Worm (Caenorhabditis elegans) whole organism, young adult: ENCODE measurements around the gene F41C6.6.

Experiments
- B0019.2 ChIP-seq: fragments of 200-800 bp; sonication (Bioruptor generic); conservative IDR thresholded peaks from 2 replicates; pipeline ENCODE4 v1.3.6; 2022; ENCODE audit warnings: missing genetic modification reagents, missing genetic modification characterization, missing compliant biosample characterization
- B0261.1 ChIP-seq: sonication (generic microtip); optimal IDR thresholded peaks from 2 replicates; lab custom pipeline; 2016; ENCODE audit warnings: mild to moderate bottlenecking, missing genetic modification characterization, moderate library complexity, missing compliant biosample characterization
- B0336.3 ChIP-seq: fragments of 200-800 bp; sonication (Bioruptor generic); IDR thresholded peaks from 2 replicates; pipeline ENCODE4 v1.3.6; 2022; ENCODE audit warnings: missing genetic modification characterization, missing compliant biosample characterization
- C06A6.2 ChIP-seq: fragments of 200-800 bp; sonication (Bioruptor generic); conservative IDR thresholded peaks from 2 replicates; pipeline ENCODE4 v1.3.6; 2022; ENCODE audit warnings: missing genetic modification characterization, missing compliant biosample characterization
- F33H1.4 ChIP-seq: fragments of 200-800 bp; sonication (Bioruptor generic); IDR thresholded peaks from 2 replicates; pipeline ENCODE4 v1.3.6; 2022; ENCODE audit warnings: missing genetic modification reagents, missing genetic modification characterization, missing compliant biosample characterization
- F37B4.10 ChIP-seq: fragments of 200-800 bp; sonication (Bioruptor generic); IDR thresholded peaks from 2 replicates; pipeline ENCODE4 v1.3.6; 2022; ENCODE audit warnings: missing genetic modification characterization, missing compliant biosample characterization
- F39B2.1 ChIP-seq: fragments of 200-800 bp; sonication (Bioruptor generic); IDR thresholded peaks from 2 replicates; pipeline ENCODE4 v1.3.6; 2022; ENCODE audit warnings: missing genetic modification reagents, missing genetic modification characterization, missing compliant biosample characterization
- F52B5.7 ChIP-seq: sonication (generic microtip); optimal IDR thresholded peaks from 2 replicates; lab custom pipeline; 2016; ENCODE audit warnings: mild to moderate bottlenecking, missing genetic modification characterization, missing compliant biosample characterization
- K12H6.12 ChIP-seq: fragments of 200-800 bp; sonication (Bioruptor generic); optimal IDR thresholded peaks from 2 replicates; lab custom pipeline; 2018; ENCODE audit warnings: mild to moderate bottlenecking, missing genetic modification characterization, missing compliant biosample characterization
- T07F8.4 ChIP-seq: sonication (generic microtip); optimal IDR thresholded peaks from 2 replicates; lab custom pipeline; 2016; ENCODE audit warnings: mild to moderate bottlenecking, missing genetic modification characterization, moderate library complexity, missing compliant biosample characterization
- Y53F4B.3 ChIP-seq: fragments of 200-800 bp; sonication (Bioruptor generic); IDR thresholded peaks from 2 replicates; pipeline ENCODE4 v1.3.6; 2022; ENCODE audit warnings: missing genetic modification reagents, missing genetic modification characterization, missing compliant biosample characterization
- ZK185.1 ChIP-seq: sonication (generic microtip); optimal IDR thresholded peaks from 2 replicates; lab custom pipeline; 2016; ENCODE audit warnings: mild to moderate bottlenecking, missing genetic modification characterization, missing compliant biosample characterization; ENCODE audit not compliant: poor library complexity, severe bottlenecking
- ama-1 ChIP-seq, 3 experiments: fragments of 150-350 bp in 1 of 3; sonication (generic microtip) in 2 of 3; optimal IDR thresholded peaks; 2 replicates each; lab custom pipeline; 2014 to 2018; ENCODE audit warnings: missing biosample characterization in 2 of 3, missing genetic modification characterization in 2 of 3, missing genetic modification reagents in 2 of 3
- attf-5 ChIP-seq: fragments of 200-800 bp; sonication (Bioruptor generic); optimal IDR thresholded peaks from 2 replicates; lab custom pipeline; 2018; ENCODE audit warnings: mild to moderate bottlenecking, missing genetic modification characterization, missing compliant biosample characterization
- cebp-1 ChIP-seq, 2 experiments: fragments of 200-800 bp in 1 of 2; sonication (Bioruptor generic) in 1 of 2; sonication (generic microtip) in 1 of 2; IDR thresholded peaks in 1 of 2; optimal IDR thresholded peaks in 1 of 2; 2 replicates each; pipeline versions ENCODE4 v1.3.6 to Lab custom; 2017 to 2022; ENCODE audit warnings: missing compliant biosample characterization in 2 of 2, missing genetic modification characterization in 2 of 2, mild to moderate bottlenecking in 1 of 2, missing genetic modification reagents in 1 of 2, moderate library complexity in 1 of 2
- ceh-27 ChIP-seq: fragments of 200-800 bp; sonication (Bioruptor generic); optimal IDR thresholded peaks from 2 replicates; lab custom pipeline; 2018; ENCODE audit warnings: mild to moderate bottlenecking, missing genetic modification characterization, moderate library complexity, missing compliant biosample characterization
- ceh-40 ChIP-seq: fragments of 200-800 bp; sonication (Bioruptor generic); IDR thresholded peaks from 2 replicates; pipeline ENCODE4 v1.3.6; 2022; ENCODE audit warnings: missing genetic modification characterization, missing compliant biosample characterization
- ceh-79 ChIP-seq: sonication (generic microtip); optimal IDR thresholded peaks from 2 replicates; lab custom pipeline; 2017; ENCODE audit warnings: mild to moderate bottlenecking, missing genetic modification characterization, missing compliant biosample characterization
- chd-7 ChIP-seq: sonication (generic microtip); optimal IDR thresholded peaks from 2 replicates; lab custom pipeline; 2016; ENCODE audit warnings: mild to moderate bottlenecking, missing genetic modification characterization, moderate library complexity, missing compliant biosample characterization
- dox-1 ChIP-seq: fragments of 200-800 bp; sonication (Bioruptor generic); IDR thresholded peaks from 2 replicates; pipeline ENCODE4 v1.3.6; 2022; ENCODE audit warnings: missing genetic modification reagents, missing genetic modification characterization, missing compliant biosample characterization
- dpff-1 ChIP-seq: sonication (generic microtip); optimal IDR thresholded peaks from 2 replicates; lab custom pipeline; 2017; ENCODE audit warnings: mild to moderate bottlenecking, missing genetic modification characterization, missing compliant biosample characterization
- egrh-3 ChIP-seq: fragments of 200-800 bp; sonication (Bioruptor generic); IDR thresholded peaks from 2 replicates; pipeline ENCODE4 v1.3.6; 2022; ENCODE audit warnings: missing genetic modification reagents, missing genetic modification characterization, missing compliant biosample characterization
- ekl-4 ChIP-seq: fragments of 200-800 bp; sonication (Bioruptor generic); IDR thresholded peaks from 2 replicates; pipeline ENCODE4 v1.3.6; 2022; ENCODE audit warnings: missing genetic modification reagents, missing genetic modification characterization, missing compliant biosample characterization
- fkh-3 ChIP-seq: sonication (generic microtip); optimal IDR thresholded peaks from 2 replicates; lab custom pipeline; 2016; ENCODE audit warnings: mild to moderate bottlenecking, missing genetic modification characterization, missing compliant biosample characterization
- him-1 ChIP-seq: sonication (generic microtip); optimal IDR thresholded peaks from 2 replicates; lab custom pipeline; 2016; ENCODE audit warnings: missing genotype, missing genetic modification reagents, missing genetic modification characterization, missing compliant biosample characterization
- hlh-12 ChIP-seq: sonication (generic microtip); optimal IDR thresholded peaks from 2 replicates; lab custom pipeline; 2016; ENCODE audit warnings: missing genetic modification characterization, missing compliant biosample characterization
- hmg-20 ChIP-seq: fragments of 200-800 bp; sonication (Bioruptor generic); IDR thresholded peaks from 2 replicates; pipeline ENCODE4 v1.3.6; 2022; ENCODE audit warnings: missing genetic modification reagents, missing genetic modification characterization, missing compliant biosample characterization
- hrde-1 ChIP-seq: sonication (generic microtip); optimal IDR thresholded peaks from 2 replicates; lab custom pipeline; 2016; ENCODE audit warnings: missing genetic modification characterization, mild to moderate bottlenecking, missing compliant biosample characterization, moderate library complexity, missing genotype, missing genetic modification reagents, borderline replicate concordance
- let-526 ChIP-seq: fragments of 200-800 bp; sonication (Bioruptor generic); IDR thresholded peaks from 2 replicates; pipeline ENCODE4 v1.3.6; 2022; ENCODE audit warnings: missing genetic modification reagents, missing genetic modification characterization, missing compliant biosample characterization
- lsl-1 ChIP-seq: fragments of 200-800 bp; sonication (Bioruptor generic); optimal IDR thresholded peaks from 2 replicates; lab custom pipeline; 2018; ENCODE audit warnings: mild to moderate bottlenecking, missing genetic modification characterization, moderate library complexity, missing compliant biosample characterization
- madf-3 ChIP-seq: fragments of 200-800 bp; sonication (Bioruptor generic); IDR thresholded peaks from 2 replicates; pipeline ENCODE4 v1.3.6; 2022; ENCODE audit warnings: missing genetic modification reagents, missing genetic modification characterization, missing compliant biosample characterization
- madf-8 ChIP-seq: fragments of 200-800 bp; sonication (Bioruptor generic); conservative IDR thresholded peaks from 2 replicates; pipeline ENCODE4 v1.3.6; 2022; ENCODE audit warnings: missing genetic modification reagents, missing genetic modification characterization, missing compliant biosample characterization
- mcd-1 ChIP-seq: fragments of 200-800 bp; sonication (Bioruptor generic); IDR thresholded peaks from 2 replicates; pipeline ENCODE4 v1.3.6; 2022; ENCODE audit warnings: missing genetic modification reagents, missing genetic modification characterization, missing compliant biosample characterization
- mes-4 ChIP-seq: sonication (generic microtip); optimal IDR thresholded peaks from 2 replicates; lab custom pipeline; 2016; ENCODE audit warnings: missing genotype, missing genetic modification characterization, missing compliant biosample characterization
- mxl-1 ChIP-seq: sonication (generic microtip); optimal IDR thresholded peaks from 2 replicates; lab custom pipeline; 2016; ENCODE audit warnings: missing genetic modification characterization, missing compliant biosample characterization
- nhr-90 ChIP-seq: sonication (generic microtip); optimal IDR thresholded peaks from 2 replicates; lab custom pipeline; 2016; ENCODE audit warnings: missing genotype, mild to moderate bottlenecking, missing genetic modification characterization, missing compliant biosample characterization
- pbrm-1 ChIP-seq: fragments of 200-800 bp; sonication (Bioruptor generic); IDR thresholded peaks from 2 replicates; pipeline ENCODE4 v1.3.6; 2022; ENCODE audit warnings: missing genetic modification reagents, missing genetic modification characterization, missing compliant biosample characterization
- rcor-1 ChIP-seq: fragments of 200-800 bp; sonication (Bioruptor generic); IDR thresholded peaks from 2 replicates; pipeline ENCODE4 v1.3.6; 2022; ENCODE audit warnings: missing genetic modification reagents, missing genetic modification characterization, missing compliant biosample characterization
- rec-8 ChIP-seq, 2 experiments: sonication (generic microtip); optimal IDR thresholded peaks; 2 replicates each; lab custom pipeline; 2016; ENCODE audit warnings: mild to moderate bottlenecking in 2 of 2, missing genetic modification characterization in 2 of 2, missing genetic modification reagents in 2 of 2, missing genotype in 2 of 2, missing biosample characterization in 1 of 2, missing compliant biosample characterization in 1 of 2, moderate library complexity in 1 of 2
- repo-1 ChIP-seq: sonication (generic microtip); optimal IDR thresholded peaks from 2 replicates; lab custom pipeline; 2017; ENCODE audit warnings: mild to moderate bottlenecking, missing genetic modification characterization, missing compliant biosample characterization
- sdz-38 ChIP-seq: sonication (generic microtip); optimal IDR thresholded peaks from 2 replicates; lab custom pipeline; 2016; ENCODE audit warnings: missing genotype, missing genetic modification characterization, missing compliant biosample characterization
- snpc-1.1 ChIP-seq: sonication (generic microtip); optimal IDR thresholded peaks from 2 replicates; lab custom pipeline; 2017; ENCODE audit warnings: missing genetic modification characterization, mild to moderate bottlenecking, missing compliant biosample characterization, antibody characterized with exemption, moderate library complexity, missing genotype, missing genetic modification reagents; ENCODE audit not compliant: insufficient read depth
- snpc-1.3 ChIP-seq: sonication (generic microtip); optimal IDR thresholded peaks from 2 replicates; lab custom pipeline; 2017; ENCODE audit warnings: missing genetic modification characterization, mild to moderate bottlenecking, missing compliant biosample characterization, antibody characterized with exemption, moderate library complexity, missing genotype, missing genetic modification reagents; ENCODE audit not compliant: insufficient read depth
- somi-1 ChIP-seq: fragments of 200-800 bp; sonication (Bioruptor generic); optimal IDR thresholded peaks from 2 replicates; lab custom pipeline; 2018; ENCODE audit warnings: mild to moderate bottlenecking, missing genetic modification characterization, missing compliant biosample characterization
- unc-130 ChIP-seq: sonication (generic microtip); optimal IDR thresholded peaks from 2 replicates; lab custom pipeline; 2016; ENCODE audit warnings: missing genetic modification reagents, missing genetic modification characterization, missing compliant biosample characterization
- ztf-3 ChIP-seq: fragments of 200-800 bp; sonication (Bioruptor generic); optimal IDR thresholded peaks from 2 replicates; lab custom pipeline; 2018; ENCODE audit warnings: mild to moderate bottlenecking, missing genetic modification characterization, missing compliant biosample characterization
- ztf-6 ChIP-seq: fragments of 200-800 bp; sonication (Bioruptor generic); IDR thresholded peaks from 2 replicates; pipeline ENCODE4 v1.3.6; 2022; ENCODE audit warnings: missing genetic modification reagents, missing genetic modification characterization, missing compliant biosample characterization

The F41C6.6 gene

ce11 chrX:6902958-6903357 lies 21.3 kb upstream of the F41C6.6 start (continued):
- peak; percentile 85 for TF ChIP-seq pbrm-1 (GFP tag; lab: Robert Waterston, UW)
- peak; percentile 44 for TF ChIP-seq snpc-1.3 (tag; lab: Kevin White, UChicago)
- TF ChIP-seq madf-3 (GFP tag; lab: Robert Waterston, UW): 0 out of 2 replicates have a peak, but pooled peaks have one; percentile 58
- peak; percentile 58 for TF ChIP-seq unc-130
- peak; percentile 82 for TF ChIP-seq nhr-90 (tag; lab: Kevin White, UChicago)
- TF ChIP-seq him-1 (tag; lab: Kevin White, UChicago): peak; percentile 88
- peak; percentile 32 for TF ChIP-seq egrh-3 (GFP tag; lab: Robert Waterston, UW)
- TF ChIP-seq somi-1 (GFP tag; lab: Kevin White, UChicago): peak; percentile 47
- no peak for TF ChIP-seq sdz-38 (tag; lab: Kevin White, UChicago)
- peak; percentile 58 to 78 for TF ChIP-seq rec-8 (tag; optimal IDR thresholded peaks at IDR 0.05; lab: Kevin White, UChicago)
- peak; percentile 64 for TF ChIP-seq F52B5.7 (tag; lab: Kevin White, UChicago)
- TF ChIP-seq T07F8.4: peak; percentile 47
- no peak for TF ChIP-seq lsl-1 (GFP tag; lab: Kevin White, UChicago)
- TF ChIP-seq mcd-1: 0 out of 2 replicates have a peak, but pooled peaks have one; percentile 48
- 0 out of 2 replicates have a peak, but pooled peaks have one; percentile 7 for TF ChIP-seq B0019.2
- no peak for TF ChIP-seq cebp-1 (GFP tag; IDR thresholded peaks at IDR 0.05; lab: Robert Waterston, UW)
- TF ChIP-seq cebp-1 (tag; optimal IDR thresholded peaks at IDR 0.05; lab: Kevin White, UChicago): no peak
- TF ChIP-seq ztf-3 (GFP tag; lab: Kevin White, UChicago): peak; percentile 28
- TF ChIP-seq F39B2.1 (GFP tag; lab: Robert Waterston, UW): no peak
- TF ChIP-seq chd-7: peak; percentile 73
- TF ChIP-seq attf-5 (GFP tag; lab: Kevin White, UChicago): peak; percentile 55
- TF ChIP-seq ceh-27 (GFP tag; lab: Kevin White, UChicago): peak; percentile 19
- TF ChIP-seq fkh-3 (tag; lab: Kevin White, UChicago): peak; percentile 72
- TF ChIP-seq mes-4 (tag; lab: Kevin White, UChicago): peak; percentile 64
- peak; percentile 1 for TF ChIP-seq snpc-1.1 (tag; lab: Kevin White, UChicago)
- TF ChIP-seq rcor-1 (GFP tag; lab: Robert Waterston, UW): peak; percentile 50; the same call in 1 of the 2 replicates
- TF ChIP-seq C06A6.2: peak; percentile 39; the same call in 1 of the 2 replicates
- peak; percentile 85; the same call in 1 of the 2 replicates for TF ChIP-seq ceh-40 (GFP tag; lab: Robert Waterston, UW)
- TF ChIP-seq mxl-1 (tag; lab: Kevin White, UChicago): peak; percentile 72
- TF ChIP-seq F37B4.10: no peak
- TF ChIP-seq ztf-6 (GFP tag; lab: Robert Waterston, UW): peak; percentile 35; the same call in 1 of the 2 replicates
- TF ChIP-seq ZK185.1: peak; percentile 80
- TF ChIP-seq Y53F4B.3 (GFP tag; lab: Robert Waterston, UW): 0 out of 2 replicates have a peak, but pooled peaks have one; percentile 39
- peak; percentile 88 for TF ChIP-seq dox-1 (GFP tag; lab: Robert Waterston, UW)
- TF ChIP-seq repo-1 (tag; lab: Kevin White, UChicago): peak; percentile 35
- TF ChIP-seq B0261.1 (tag; lab: Kevin White, UChicago): peak; percentile 93
- no peak for TF ChIP-seq ama-1 (optimal IDR thresholded peaks at IDR 0.05; lab: Kevin White, UChicago)
- peak; percentile 42 to 73 for TF ChIP-seq ama-1 (GFP tag; optimal IDR thresholded peaks at IDR 0.05; lab: Kevin White, UChicago)
- no peak for TF ChIP-seq B0336.3 (GFP tag; lab: Robert Waterston, UW)
- peak; percentile 56; the same call in 1 of the 2 replicates for TF ChIP-seq hmg-20
- peak; percentile 57 for TF ChIP-seq ceh-79 (tag; lab: Kevin White, UChicago)
- TF ChIP-seq F33H1.4 (GFP tag; lab: Robert Waterston, UW): no peak
- peak; percentile 43 for TF ChIP-seq K12H6.12
- TF ChIP-seq let-526 (GFP tag; lab: Robert Waterston, UW): no peak
- peak; percentile 71 for TF ChIP-seq hrde-1 (tag; lab: Kevin White, UChicago)
- no peak for TF ChIP-seq dpff-1 (tag; lab: Kevin White, UChicago)
- TF ChIP-seq madf-8: no peak
- peak; percentile 65; the same call in 1 of the 2 replicates for TF ChIP-seq ekl-4 (GFP tag; lab: Robert Waterston, UW)
- TF ChIP-seq hlh-12: peak; percentile 46
